Worm (Caenorhabditis elegans) whole organism, late embryonic: ENCODE measurements around the gene F36D3.8.

Source experiments
- ama-1 ChIP-seq: fragments of 150-350 bp; optimal IDR thresholded peaks from 2 replicates; lab custom pipeline; 2014
- ets-4 ChIP-seq: sonication (generic microtip); optimal IDR thresholded peaks from 2 replicates; lab custom pipeline; 2016; ENCODE audit warnings: missing genetic modification characterization, missing compliant biosample characterization
- hlh-13 ChIP-seq: fragments of 200-800 bp; sonication (Bioruptor generic); optimal IDR thresholded peaks from 2 replicates; lab custom pipeline; 2018; ENCODE audit warnings: mild to moderate bottlenecking, missing genetic modification characterization, missing compliant biosample characterization
- lim-6 ChIP-seq: sonication (generic microtip); optimal IDR thresholded peaks from 2 replicates; lab custom pipeline; 2016; ENCODE audit warnings: missing genetic modification characterization, missing compliant biosample characterization
- lin-11 ChIP-seq: fragments of 200-800 bp; sonication (Bioruptor generic); optimal IDR thresholded peaks from 2 replicates; lab custom pipeline; 2018; ENCODE audit warnings: mild to moderate bottlenecking, missing genetic modification characterization, missing compliant biosample characterization
- mec-3 ChIP-seq: sonication (generic microtip); optimal IDR thresholded peaks from 2 replicates; lab custom pipeline; 2016; ENCODE audit warnings: borderline replicate concordance, missing genetic modification characterization, missing compliant biosample characterization
- pag-3 ChIP-seq: sonication (generic microtip); optimal IDR thresholded peaks from 2 replicates; lab custom pipeline; 2016; ENCODE audit warnings: missing compliant biosample characterization, missing genetic modification characterization, borderline replicate concordance
- pax-1 ChIP-seq: fragments of 150-350 bp; optimal IDR thresholded peaks from 2 replicates; lab custom pipeline; 2014; ENCODE audit warnings: missing biosample characterization, missing genetic modification characterization
- rnt-1 ChIP-seq: sonication (generic microtip); optimal IDR thresholded peaks from 2 replicates; lab custom pipeline; 2016; ENCODE audit warnings: missing genetic modification characterization, missing compliant biosample characterization
- tbx-2 ChIP-seq: sonication (generic microtip); optimal IDR thresholded peaks from 2 replicates; lab custom pipeline; 2016; ENCODE audit warnings: missing genetic modification characterization, missing compliant biosample characterization

DNA sequence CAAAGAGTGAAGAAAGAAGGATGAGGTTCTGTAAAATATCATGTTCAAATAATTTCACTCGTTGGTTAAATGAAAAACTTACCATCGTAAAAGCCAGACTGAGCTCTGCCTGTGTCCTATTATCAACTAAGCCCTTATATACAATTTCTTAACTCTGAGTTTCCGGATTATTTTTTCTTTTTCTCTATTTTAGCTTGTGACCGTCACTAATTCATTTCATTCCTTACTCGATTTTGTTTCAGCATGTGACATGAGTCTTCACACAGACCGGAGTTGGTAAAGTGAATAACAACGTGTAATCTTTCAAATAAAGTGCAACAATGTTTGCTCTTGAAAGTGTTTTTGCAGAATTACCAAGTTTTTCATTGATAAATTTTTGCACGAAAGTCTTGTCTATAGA is 7.0 kb downstream of the F36D3.8 start, which contains the start of gene cpr-2:
- TF ChIP-seq pax-1 = no peak
- no peak for TF ChIP-seq pag-3 (tag; lab: Kevin White, UChicago)
- TF ChIP-seq hlh-13 (GFP tag; lab: Kevin White, UChicago) = no peak
- no peak for TF ChIP-seq ets-4
- no peak for TF ChIP-seq mec-3 (tag; lab: Kevin White, UChicago)
- TF ChIP-seq ama-1 (lab: Kevin White, UChicago) = no peak
- no peak for TF ChIP-seq tbx-2 (tag; lab: Kevin White, UChicago)
- TF ChIP-seq rnt-1 (tag; lab: Kevin White, UChicago) = no peak
- no peak for TF ChIP-seq lim-6 (tag; lab: Kevin White, UChicago)
- no peak for TF ChIP-seq lin-11 (tag; lab: Kevin White, UChicago)
